Worm (Caenorhabditis elegans) whole organism, late embryonic: Measurements from ENCODE around the gene T26E4.18.

Source experiments
- ceh-24 ChIP-seq: sonication (generic microtip); optimal IDR thresholded peaks from 2 replicates; lab custom pipeline; 2016; ENCODE audit warnings: mild to moderate bottlenecking, missing genetic modification characterization, missing compliant biosample characterization
- dve-1 ChIP-seq: sonication (generic microtip); optimal IDR thresholded peaks from 2 replicates; lab custom pipeline; 2017; ENCODE audit warnings: antibody characterized with exemption, mild to moderate bottlenecking, missing genetic modification characterization, missing compliant biosample characterization
- sox-4 ChIP-seq: sonication (generic microtip); optimal IDR thresholded peaks from 2 replicates; lab custom pipeline; 2017; ENCODE audit warnings: mild to moderate bottlenecking, missing genetic modification characterization, inconsistent platforms, missing compliant biosample characterization

DNA sequence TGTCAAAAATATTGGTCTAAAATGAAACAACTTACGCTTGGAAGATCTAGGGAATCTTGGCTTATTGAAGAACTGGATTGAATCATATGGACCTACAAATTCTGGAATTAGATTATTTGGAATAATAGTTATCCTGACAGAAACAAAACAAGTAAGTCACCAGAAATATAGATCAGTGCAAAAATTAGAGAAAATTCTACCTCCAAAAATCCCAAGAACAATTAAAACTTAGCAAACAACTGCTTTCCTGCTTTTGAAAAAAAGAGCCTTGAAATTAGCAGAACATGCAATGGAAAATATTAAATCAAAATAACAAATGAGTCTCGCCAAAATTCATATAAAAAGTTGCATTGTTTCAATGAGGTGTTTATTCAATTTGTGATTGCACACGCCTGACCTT is 30.5 kb downstream of the T26E4.18 start, which contains the start of gene nhr-60:
- TF ChIP-seq ceh-24 (tag; lab: Kevin White, UChicago) (no peak), sox-4 (tag; lab: Kevin White, UChicago) (no peak), dve-1 (tag; lab: Kevin White, UChicago) (no peak)
